Worm (Caenorhabditis elegans): ENCODE data around the gene mfn-1.

DNA sequence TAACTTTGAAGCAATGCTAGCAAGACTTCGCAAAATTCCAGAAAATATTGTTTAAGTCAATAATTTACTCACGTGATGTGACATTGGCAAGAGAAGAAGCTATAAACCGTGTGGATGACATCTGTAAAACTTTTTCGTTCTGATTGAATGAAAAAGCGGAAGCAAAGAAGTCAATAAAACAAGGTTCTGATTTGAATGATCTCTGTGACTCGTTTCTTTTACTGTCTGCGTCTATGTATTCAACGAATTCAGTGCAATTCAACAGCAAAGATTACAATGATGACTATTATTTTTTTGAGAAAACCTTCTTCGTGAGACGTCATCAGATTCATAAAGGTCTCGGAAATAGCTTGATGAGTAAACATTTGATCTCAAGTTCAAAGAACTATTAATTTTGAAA is 21.0 kb upstream of the mfn-1 start, which contains the start of gene hacl-1:
- no peak for TF ChIP-seq hlh-30 (tag; optimal IDR thresholded peaks at IDR 0.05; ENCODE audit: insufficient read depth)
- TF ChIP-seq ceh-22 (tag; optimal IDR thresholded peaks at IDR 0.05): no peak
- no peak for TF ChIP-seq dve-1 (tag; optimal IDR thresholded peaks at IDR 0.05)
- no peak for TF ChIP-seq ama-1 (optimal IDR thresholded peaks at IDR 0.05)
- no peak for TF ChIP-seq pqm-1 (tag; optimal IDR thresholded peaks at IDR 0.05)
- TF ChIP-seq lim-6 (tag; optimal IDR thresholded peaks at IDR 0.05): no peak
- no peak for TF ChIP-seq fkh-6 (tag; optimal IDR thresholded peaks at IDR 0.05)
- TF ChIP-seq pha-4 (tag; optimal IDR thresholded peaks at IDR 0.05): no peak
- TF ChIP-seq C08G9.2 (tag; optimal IDR thresholded peaks at IDR 0.05): no peak
- no peak for TF ChIP-seq unc-55 (GFP tag; optimal IDR thresholded peaks at IDR 0.05)
- TF ChIP-seq ceh-34 (tag; optimal IDR thresholded peaks at IDR 0.05): no peak
- no peak for TF ChIP-seq tbx-7 (tag; optimal IDR thresholded peaks at IDR 0.05)
- no peak for TF ChIP-seq ets-4 (tag; optimal IDR thresholded peaks at IDR 0.05)

Data from whole organism, late embryonic.